Fruit fly (Drosophila melanogaster): ENCODE measurements around the gene CG7017.

Gene CG7017

DNA sequence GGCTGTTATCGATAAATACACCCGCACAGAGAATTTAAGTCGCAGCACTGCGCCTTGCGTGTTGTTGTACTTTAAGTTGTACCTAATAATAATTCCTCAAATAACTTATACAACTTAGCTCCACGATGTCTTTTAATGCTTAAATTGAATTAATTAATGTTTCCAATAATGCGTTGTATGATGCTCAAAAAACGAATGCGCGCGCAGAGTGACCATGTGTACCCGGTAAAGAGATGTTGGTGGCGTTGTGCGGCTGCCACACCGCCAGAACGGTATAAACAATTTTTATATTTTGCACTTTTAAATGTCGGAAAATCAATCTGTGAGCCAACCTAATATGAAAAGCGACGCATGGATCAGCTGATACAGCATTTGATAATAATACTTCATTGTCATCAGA lies 14.2 kb upstream of the CG7017 start (continued):
- TF ChIP-seq lab (GFP tag; optimal IDR thresholded peaks at IDR 0.05), result no peak
- TF ChIP-seq Jarid2 (GFP tag; optimal IDR thresholded peaks at IDR 0.05), result no peak
- TF ChIP-seq ro (GFP tag; IDR thresholded peaks at IDR 0.05), result no peak
- peak; percentile 69 for TF ChIP-seq trem (tag; optimal IDR thresholded peaks at IDR 0.05)
- TF ChIP-seq Tbp (GFP tag; optimal IDR thresholded peaks at IDR 0.05), result no peak
- peak; percentile 52 for TF ChIP-seq Scr (GFP tag; IDR thresholded peaks at IDR 0.05; ENCODE audit: partially characterized antibody)
- no peak for TF ChIP-seq gce (GFP tag; IDR thresholded peaks at IDR 0.05)
- TF ChIP-seq psq (GFP tag; optimal IDR thresholded peaks at IDR 0.05), result no peak
- no peak for TF ChIP-seq cato (GFP tag; optimal IDR thresholded peaks at IDR 0.05; ENCODE audit: borderline replicate concordance)
- peak; percentile 39; the same call in 1 of the 3 replicates for TF ChIP-seq CG16813 (GFP tag; IDR thresholded peaks at IDR 0.05; ENCODE audit: partially characterized antibody)
- no peak for TF ChIP-seq pnt (GFP tag; optimal IDR thresholded peaks at IDR 0.05)
- TF ChIP-seq CG17361 (GFP tag; IDR thresholded peaks at IDR 0.05), result no peak
- TF ChIP-seq NC2α (GFP tag; optimal IDR thresholded peaks at IDR 0.05), result no peak
- no peak for TF ChIP-seq zf30C (GFP tag; optimal IDR thresholded peaks at IDR 0.05)
- TF ChIP-seq mam (GFP tag; optimal IDR thresholded peaks at IDR 0.05), result no peak
- TF ChIP-seq Lim3 (GFP tag; IDR thresholded peaks at IDR 0.05), result no peak
- no peak for TF ChIP-seq CG9609 (GFP tag; optimal IDR thresholded peaks at IDR 0.05)
- TF ChIP-seq CG2875 (GFP tag; optimal IDR thresholded peaks at IDR 0.05), result no peak
- TF ChIP-seq CG10462 (GFP tag; optimal IDR thresholded peaks at IDR 0.05), result no peak
- no peak for TF ChIP-seq Oli (tag; optimal IDR thresholded peaks at IDR 0.05)
- no peak for TF ChIP-seq CG14965 (GFP tag; optimal IDR thresholded peaks at IDR 0.05; ENCODE audit: borderline replicate concordance)
- no peak for TF ChIP-seq nerfin-1 (tag; optimal IDR thresholded peaks at IDR 0.05)
- TF ChIP-seq Hr39 (optimal IDR thresholded peaks at IDR 0.05), result no peak
- TF ChIP-seq Spps (tag; optimal IDR thresholded peaks at IDR 0.05), result no peak
- TF ChIP-seq Max (GFP tag; optimal IDR thresholded peaks at IDR 0.05), result no peak
- no peak for TF ChIP-seq CG12769 (tag; optimal IDR thresholded peaks at IDR 0.05)
- TF ChIP-seq CG31388 (GFP tag; optimal IDR thresholded peaks at IDR 0.05), result no peak
- TF ChIP-seq hb (GFP tag; IDR thresholded peaks at IDR 0.05; ENCODE audit: partially characterized antibody), result no peak
- no peak for TF ChIP-seq Fer3 (tag; optimal IDR thresholded peaks at IDR 0.05)
- peak; percentile 77 for TF ChIP-seq sens (GFP tag)
- TF ChIP-seq GATAe (GFP tag; conservative IDR thresholded peaks at IDR 0.05), result no peak
- TF ChIP-seq CG3838 (GFP tag; optimal IDR thresholded peaks at IDR 0.05), result no peak
- no peak for TF ChIP-seq CG10431 (GFP tag; optimal IDR thresholded peaks at IDR 0.05)
- TF ChIP-seq Med (GFP tag), result no peak
- TF ChIP-seq CG10274 (GFP tag; optimal IDR thresholded peaks at IDR 0.05), result no peak
- no peak for TF ChIP-seq CG17912 (GFP tag; optimal IDR thresholded peaks at IDR 0.05)
- TF ChIP-seq CG4820 (GFP tag; optimal IDR thresholded peaks at IDR 0.05), result no peak
- no peak for TF ChIP-seq CG15073 (GFP tag; optimal IDR thresholded peaks at IDR 0.05)
- TF ChIP-seq ems (GFP tag; optimal IDR thresholded peaks at IDR 0.05), result no peak
- TF ChIP-seq CG11723 (GFP tag; optimal IDR thresholded peaks at IDR 0.05), result no peak
- TF ChIP-seq row (GFP tag; IDR thresholded peaks at IDR 0.05), result peak; percentile 27; the same call in 1 of the 3 replicates
- no peak for TF ChIP-seq Nf-YC (tag; optimal IDR thresholded peaks at IDR 0.05)
- TF ChIP-seq NfI (GFP tag; optimal IDR thresholded peaks at IDR 0.05), result no peak
- no peak for TF ChIP-seq CG1529 (GFP tag; optimal IDR thresholded peaks at IDR 0.05)
- TF ChIP-seq chinmo (GFP tag; IDR thresholded peaks at IDR 0.05; ENCODE audit: partially characterized antibody), result no peak
- no peak for TF ChIP-seq Dfd (GFP tag; optimal IDR thresholded peaks at IDR 0.05)
- TF ChIP-seq crc (GFP tag; optimal IDR thresholded peaks at IDR 0.05), result no peak
- TF ChIP-seq ham (GFP tag; IDR thresholded peaks at IDR 0.05), result no peak
- TF ChIP-seq nau (GFP tag; optimal IDR thresholded peaks at IDR 0.05), result no peak
- no peak for TF ChIP-seq Blimp-1 (GFP tag; optimal IDR thresholded peaks at IDR 0.05)
- TF ChIP-seq CG12659 (GFP tag; optimal IDR thresholded peaks at IDR 0.05), result peak; percentile 66
- no peak for TF ChIP-seq D19A (tag; optimal IDR thresholded peaks at IDR 0.05)

Measured in whole organism, embryonic.